Worm (Caenorhabditis elegans): ENCODE measurements around the gene E01G6.2.

ce11 chrX:12230357-12230756 lies 26.1 kb upstream of the E01G6.2 start:
- no peak for TF ChIP-seq dve-1 (tag; optimal IDR thresholded peaks at IDR 0.05)
- no peak for TF ChIP-seq ceh-22 (tag; optimal IDR thresholded peaks at IDR 0.05)
- TF ChIP-seq pqm-1 (tag; optimal IDR thresholded peaks at IDR 0.05): no peak
- peak; percentile 75 for TF ChIP-seq elt-2 (tag; optimal IDR thresholded peaks at IDR 0.05)
- no peak for TF ChIP-seq hlh-13 (GFP tag; optimal IDR thresholded peaks at IDR 0.05)
- TF ChIP-seq sdc-2 (tag; optimal IDR thresholded peaks at IDR 0.05): no peak
- TF ChIP-seq ama-1 (optimal IDR thresholded peaks at IDR 0.05): no peak
- no peak for TF ChIP-seq fkh-10 (GFP tag; optimal IDR thresholded peaks at IDR 0.05)
- TF ChIP-seq nhr-232 (tag; optimal IDR thresholded peaks at IDR 0.05): no peak
